Fruit fly (Drosophila melanogaster): Measurements from ENCODE around the gene CG43338.

The CG43338 gene

DNA sequence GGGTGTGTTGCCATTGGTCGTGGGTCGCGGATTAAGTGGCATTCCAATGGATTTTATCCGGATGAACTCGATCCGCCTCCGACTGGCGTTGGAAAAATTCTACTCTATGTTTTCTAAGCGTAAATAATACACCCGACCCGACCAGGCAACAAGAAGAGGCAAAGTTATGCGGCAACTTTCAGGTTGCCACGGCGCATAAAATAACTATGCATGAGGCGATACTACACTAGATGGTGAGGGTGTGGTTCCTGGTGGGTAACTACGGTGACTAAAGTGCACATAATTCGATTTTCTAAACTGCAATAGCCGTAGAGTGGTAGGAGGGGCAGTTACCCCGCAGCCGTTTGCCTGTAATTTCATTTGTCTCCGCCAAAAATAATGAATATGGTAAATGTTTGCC lies at the start of gene CG43338:
Gene CG43338, minus strand, starts transcription at position 101 of the 400 bp plus-strand sequence.
- TF ChIP-seq N (GFP tag; optimal IDR thresholded peaks at IDR 0.05) (no peak), pan (optimal IDR thresholded peaks at IDR 0.05) (no peak), lola (GFP tag; optimal IDR thresholded peaks at IDR 0.05) (no peak), Vsx2 (GFP tag; optimal IDR thresholded peaks at IDR 0.05; ENCODE audit: partially characterized antibody) (no peak), Dif (GFP tag; optimal IDR thresholded peaks at IDR 0.05; ENCODE audit: partially characterized antibody) (no peak), woc (GFP tag; optimal IDR thresholded peaks at IDR 0.05) (no peak)

DNA sequence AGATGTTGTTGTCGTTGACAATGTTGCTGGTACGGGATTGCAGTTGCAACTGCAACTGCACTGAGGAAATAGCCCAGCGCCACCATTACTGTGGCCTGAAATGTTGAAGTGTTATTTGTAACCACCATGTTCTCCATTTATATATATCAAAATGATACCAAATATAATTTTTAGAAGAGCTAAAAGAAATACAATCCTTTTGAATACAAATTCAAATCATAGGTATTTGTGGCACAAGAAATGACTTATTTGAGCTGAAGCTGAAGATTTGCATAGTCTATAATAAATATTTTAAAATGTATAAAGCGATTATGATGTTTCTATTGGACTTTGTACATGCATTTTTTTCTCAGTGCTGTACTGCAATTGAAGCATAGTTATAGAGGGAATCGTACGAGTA lies 48.5 kb upstream of the CG43338 start:
- TF ChIP-seq Abd-B (GFP tag; optimal IDR thresholded peaks at IDR 0.05): no peak
- no peak for TF ChIP-seq Sp1 (GFP tag; optimal IDR thresholded peaks at IDR 0.05)
- TF ChIP-seq Dfd (GFP tag; optimal IDR thresholded peaks at IDR 0.05): no peak
- no peak for TF ChIP-seq OdsH (GFP tag; optimal IDR thresholded peaks at IDR 0.05)
- no peak for TF ChIP-seq Dif (GFP tag; optimal IDR thresholded peaks at IDR 0.05; ENCODE audit: partially characterized antibody)
- no peak for TF ChIP-seq Mio (GFP tag; optimal IDR thresholded peaks at IDR 0.05)
- TF ChIP-seq woc (GFP tag; optimal IDR thresholded peaks at IDR 0.05): no peak
- TF ChIP-seq N (GFP tag; optimal IDR thresholded peaks at IDR 0.05): no peak
- TF ChIP-seq Myc (optimal IDR thresholded peaks at IDR 0.05): no peak
- no peak for TF ChIP-seq Vsx2 (GFP tag; optimal IDR thresholded peaks at IDR 0.05; ENCODE audit: partially characterized antibody)
- no peak for TF ChIP-seq GATAd (GFP tag; optimal IDR thresholded peaks at IDR 0.05)
- TF ChIP-seq CrebA (GFP tag; optimal IDR thresholded peaks at IDR 0.05; ENCODE audit: borderline replicate concordance): no peak
- TF ChIP-seq sv (GFP tag; optimal IDR thresholded peaks at IDR 0.05): no peak
- no peak for TF ChIP-seq ey (GFP tag; optimal IDR thresholded peaks at IDR 0.05)
- no peak for TF ChIP-seq jim (GFP tag; optimal IDR thresholded peaks at IDR 0.05)
- no peak for TF ChIP-seq dmrt93B (GFP tag; optimal IDR thresholded peaks at IDR 0.05)
- TF ChIP-seq br (GFP tag; optimal IDR thresholded peaks at IDR 0.05): no peak
- no peak for TF ChIP-seq usp (GFP tag; optimal IDR thresholded peaks at IDR 0.05)

DNA sequence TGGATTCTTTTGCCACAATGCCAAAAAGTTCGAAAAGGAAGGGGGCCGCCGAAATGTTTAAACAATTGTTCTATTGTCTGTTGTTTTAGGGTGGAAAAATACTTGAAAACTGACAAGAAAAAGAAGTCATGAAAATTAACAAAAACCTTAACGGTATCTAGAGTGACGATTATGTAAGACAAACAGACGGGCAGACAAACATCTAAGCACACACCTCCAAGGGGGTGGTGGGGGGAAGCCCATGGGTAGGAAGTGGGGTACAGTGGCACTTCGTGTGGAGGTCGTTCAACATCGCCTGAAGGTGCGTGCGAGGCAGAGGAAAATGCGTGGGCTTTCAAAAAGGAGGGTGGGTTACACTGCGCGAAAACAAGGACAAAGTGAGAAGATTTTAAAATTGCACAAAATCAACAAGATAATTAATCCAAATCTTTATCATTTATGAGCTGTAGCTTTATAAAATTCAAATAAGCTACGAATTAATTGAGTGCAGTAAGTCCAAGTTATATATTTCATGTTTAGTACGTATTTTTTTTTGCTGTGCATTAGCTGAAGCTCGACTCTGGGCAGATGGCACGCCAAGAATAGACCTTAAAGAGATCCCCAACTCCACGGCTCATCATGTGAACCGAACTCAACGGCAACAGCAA lies 46.4 kb upstream of the CG43338 start:
- TF ChIP-seq Jra (GFP tag; optimal IDR thresholded peaks at IDR 0.05) (no peak), CG9705 (GFP tag; optimal IDR thresholded peaks at IDR 0.05) (no peak), Rel (GFP tag; optimal IDR thresholded peaks at IDR 0.05) (no peak), Rel (tag; optimal IDR thresholded peaks at IDR 0.05) (no peak), Dfd (GFP tag; optimal IDR thresholded peaks at IDR 0.05) (no peak), Abd-B (GFP tag; optimal IDR thresholded peaks at IDR 0.05) (no peak), tai (GFP tag; optimal IDR thresholded peaks at IDR 0.05) (no peak), dmrt93B (GFP tag; optimal IDR thresholded peaks at IDR 0.05) (no peak), usp (GFP tag; optimal IDR thresholded peaks at IDR 0.05) (no peak), rgr (GFP tag; optimal IDR thresholded peaks at IDR 0.05) (no peak), Vsx2 (GFP tag; optimal IDR thresholded peaks at IDR 0.05; ENCODE audit: partially characterized antibody) (no peak), CrebA (GFP tag; optimal IDR thresholded peaks at IDR 0.05; ENCODE audit: borderline replicate concordance) (no peak), Mio (GFP tag; optimal IDR thresholded peaks at IDR 0.05) (no peak), dsf (GFP tag; optimal IDR thresholded peaks at IDR 0.05; ENCODE audit: borderline replicate concordance) (no peak), GATAd (GFP tag; optimal IDR thresholded peaks at IDR 0.05) (no peak), sv (GFP tag; optimal IDR thresholded peaks at IDR 0.05) (no peak), Hr78 (GFP tag; optimal IDR thresholded peaks at IDR 0.05) (no peak), CG32264 (GFP tag; optimal IDR thresholded peaks at IDR 0.05) (no peak), lola (GFP tag; optimal IDR thresholded peaks at IDR 0.05) (no peak), psq (GFP tag; optimal IDR thresholded peaks at IDR 0.05) (no peak), ey (GFP tag; optimal IDR thresholded peaks at IDR 0.05) (no peak)

DNA sequence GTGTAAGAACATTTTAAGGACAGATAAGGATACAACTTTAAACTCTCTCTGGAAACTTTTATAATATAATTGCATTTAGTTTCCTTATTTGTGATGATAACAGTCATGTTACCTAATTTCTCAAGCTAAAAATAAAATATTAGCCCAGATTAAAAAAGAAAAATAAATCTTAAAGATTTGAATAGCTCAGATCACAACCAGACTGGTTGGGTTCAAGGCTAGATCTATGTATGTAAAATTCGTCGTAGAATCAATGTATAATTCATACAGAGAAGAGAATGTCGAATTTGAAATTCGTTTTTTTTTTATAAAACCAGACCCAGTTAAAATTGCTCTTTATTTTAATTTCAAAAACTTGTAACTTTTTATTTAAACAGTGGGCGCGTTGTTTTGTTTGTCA lies 43.0 kb upstream of the CG43338 start:
- TF ChIP-seq brk (GFP tag; optimal IDR thresholded peaks at IDR 0.05): no peak
- TF ChIP-seq dsf (GFP tag; optimal IDR thresholded peaks at IDR 0.05; ENCODE audit: borderline replicate concordance): no peak
- no peak for TF ChIP-seq Rel (GFP tag; optimal IDR thresholded peaks at IDR 0.05)
- TF ChIP-seq Rel (tag; optimal IDR thresholded peaks at IDR 0.05): no peak
- no peak for TF ChIP-seq Dif (GFP tag; optimal IDR thresholded peaks at IDR 0.05; ENCODE audit: partially characterized antibody)
- TF ChIP-seq rgr (GFP tag; optimal IDR thresholded peaks at IDR 0.05): no peak
- no peak for TF ChIP-seq Myc (optimal IDR thresholded peaks at IDR 0.05)
- no peak for TF ChIP-seq pan (optimal IDR thresholded peaks at IDR 0.05)
- no peak for TF ChIP-seq fru (GFP tag; optimal IDR thresholded peaks at IDR 0.05)

DNA sequence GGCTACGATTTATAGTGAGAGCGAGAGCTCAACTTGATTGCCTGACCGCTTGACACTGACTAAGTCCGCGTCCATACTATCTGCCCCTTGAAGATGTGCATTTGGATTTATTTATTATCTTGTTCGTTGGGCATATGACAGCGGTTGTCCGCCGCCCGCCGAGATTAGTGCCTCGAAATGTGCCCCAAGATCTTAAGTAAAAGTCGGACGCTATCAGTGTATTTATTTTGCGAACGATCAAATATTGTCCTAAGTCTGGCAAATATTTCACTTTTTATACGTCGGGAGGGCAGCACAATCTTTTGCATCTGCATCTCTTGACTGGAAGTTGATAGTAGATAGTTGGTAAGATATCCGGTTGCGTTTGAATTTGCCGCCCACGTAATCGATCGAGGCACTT lies 42.6 kb upstream of the CG43338 start, which contains the start of gene Irk3:
Gene Irk3, minus strand, starts transcription at position 63 of the 400 bp plus-strand sequence.
- TF ChIP-seq jim (GFP tag; optimal IDR thresholded peaks at IDR 0.05) (no peak), dmrt93B (GFP tag; optimal IDR thresholded peaks at IDR 0.05) (no peak), woc (GFP tag; optimal IDR thresholded peaks at IDR 0.05) (no peak), Jra (GFP tag; optimal IDR thresholded peaks at IDR 0.05) (no peak), usp (GFP tag; optimal IDR thresholded peaks at IDR 0.05) (no peak), CrebA (GFP tag; optimal IDR thresholded peaks at IDR 0.05; ENCODE audit: borderline replicate concordance) (no peak), foxo (GFP tag; optimal IDR thresholded peaks at IDR 0.05) (no peak), HLH106 (tag; optimal IDR thresholded peaks at IDR 0.05) (no peak), Hr83 (GFP tag; optimal IDR thresholded peaks at IDR 0.05; ENCODE audit: poor library complexity, severe bottlenecking) (no peak), tai (GFP tag; optimal IDR thresholded peaks at IDR 0.05) (no peak), dl (GFP tag; optimal IDR thresholded peaks at IDR 0.05; ENCODE audit: insufficient read depth in 1 of 2, partially characterized antibody in 2 of 2) (no peak), Hnf4 (GFP tag; optimal IDR thresholded peaks at IDR 0.05) (no peak), Mio (GFP tag; optimal IDR thresholded peaks at IDR 0.05) (no peak), Abd-B (GFP tag; optimal IDR thresholded peaks at IDR 0.05) (no peak)

Measured in whole organism, wandering third instar larva.